Worm (Caenorhabditis elegans) whole organism, L2 larva: ENCODE data around the gene cyp-13A6.

Experiments
- aly-2 ChIP-seq: fragments of 150-350 bp; optimal IDR thresholded peaks from 2 replicates; lab custom pipeline; 2014; ENCODE audit warnings: missing biosample characterization, missing genetic modification characterization
- ama-1 ChIP-seq: fragments of 150-350 bp; optimal IDR thresholded peaks from 2 replicates; lab custom pipeline; 2018; ENCODE audit warnings: inconsistent platforms
- blmp-1 ChIP-seq: sonication (generic microtip); optimal IDR thresholded peaks from 2 replicates; lab custom pipeline; 2017; ENCODE audit warnings: missing genetic modification characterization, mild to moderate bottlenecking, missing compliant biosample characterization, antibody characterized with exemption, moderate library complexity; ENCODE audit not compliant: insufficient read depth
- ceh-16 ChIP-seq: fragments of 150-350 bp; optimal IDR thresholded peaks from 2 replicates; lab custom pipeline; 2014; ENCODE audit warnings: missing biosample characterization, missing genetic modification characterization
- ceh-82 ChIP-seq: fragments of 150-350 bp; optimal IDR thresholded peaks from 2 replicates; lab custom pipeline; 2014; ENCODE audit warnings: missing biosample characterization, missing genetic modification characterization
- nhr-11 ChIP-seq: fragments of 150-350 bp; optimal IDR thresholded peaks from 2 replicates; lab custom pipeline; 2014; ENCODE audit warnings: missing biosample characterization, missing genetic modification characterization
- nhr-23 ChIP-seq: fragments of 150-350 bp; optimal IDR thresholded peaks from 2 replicates; lab custom pipeline; 2014; ENCODE audit warnings: missing biosample characterization, missing genetic modification reagents, missing genetic modification characterization
- snpc-4 ChIP-seq: fragments of 150-350 bp; optimal IDR thresholded peaks from 2 replicates; lab custom pipeline; 2014; ENCODE audit warnings: missing biosample characterization, missing genetic modification characterization

- TF ChIP-seq ceh-82 (tag; lab: Kevin White, UChicago), result no peak
- TF ChIP-seq ceh-16, result no peak
- TF ChIP-seq blmp-1 (tag; lab: Kevin White, UChicago), result no peak
- TF ChIP-seq nhr-11 (tag; lab: Kevin White, UChicago), result no peak
- no peak for TF ChIP-seq ama-1 (lab: Kevin White, UChicago)
- TF ChIP-seq aly-2 (tag; lab: Kevin White, UChicago), result no peak
- TF ChIP-seq snpc-4 (tag; lab: Kevin White, UChicago), result no peak
- no peak for TF ChIP-seq nhr-23 (tag; lab: Kevin White, UChicago)
Measured at ce11 chrII:9759382-9759781, 43.2 kb downstream of the cyp-13A6 start.
